Worm (Caenorhabditis elegans): Measurements from ENCODE around the gene K07H8.12.
A peak's percentile ranks its signal among the peaks of the same experiment; 100 is the strongest.

The K07H8.12 gene

DNA sequence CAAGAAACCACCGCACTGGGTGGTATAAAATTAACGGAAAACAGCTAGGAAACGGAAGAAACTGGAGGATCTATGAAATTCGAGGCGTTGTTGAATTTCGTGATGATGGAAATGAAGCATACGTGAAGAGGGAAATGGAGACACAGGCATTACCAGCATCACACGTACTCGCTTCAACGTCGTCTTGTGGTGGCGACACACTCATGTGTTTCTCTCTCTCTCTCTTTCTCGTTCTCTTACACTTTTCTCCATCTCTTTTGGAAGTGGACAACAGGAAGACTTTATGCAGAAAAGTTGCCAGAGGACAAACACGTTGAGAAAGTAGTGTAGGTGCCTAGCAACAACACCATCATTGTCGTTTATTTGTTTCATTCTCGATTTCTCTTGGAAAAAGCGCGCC, 44.1 kb downstream of the K07H8.12 start:
- TF ChIP-seq cebp-1 (GFP tag; IDR thresholded peaks at IDR 0.05) (no peak), cebp-1 (tag; optimal IDR thresholded peaks at IDR 0.05) (peak; percentile 27), lir-1 (GFP tag; conservative IDR thresholded peaks at IDR 0.05) (no peak), hlh-26 (GFP tag; conservative IDR thresholded peaks at IDR 0.05) (no peak), F10E7.11 (tag; optimal IDR thresholded peaks at IDR 0.05) (no peak), F52B5.7 (tag; optimal IDR thresholded peaks at IDR 0.05) (no peak), efl-1 (GFP tag; optimal IDR thresholded peaks at IDR 0.05) (no peak), nhr-80 (tag; optimal IDR thresholded peaks at IDR 0.05) (peak; percentile 6), aptf-2 (GFP tag; conservative IDR thresholded peaks at IDR 0.05) (no peak), hmg-1.2 (GFP tag; IDR thresholded peaks at IDR 0.05) (peak; percentile 17; the same call in 1 of the 2 replicates), ceh-91 (GFP tag; IDR thresholded peaks at IDR 0.05) (no peak), chd-7 (tag; optimal IDR thresholded peaks at IDR 0.05) (no peak), somi-1 (GFP tag; optimal IDR thresholded peaks at IDR 0.05) (no peak), ekl-4 (GFP tag; IDR thresholded peaks at IDR 0.05) (no peak)

DNA sequence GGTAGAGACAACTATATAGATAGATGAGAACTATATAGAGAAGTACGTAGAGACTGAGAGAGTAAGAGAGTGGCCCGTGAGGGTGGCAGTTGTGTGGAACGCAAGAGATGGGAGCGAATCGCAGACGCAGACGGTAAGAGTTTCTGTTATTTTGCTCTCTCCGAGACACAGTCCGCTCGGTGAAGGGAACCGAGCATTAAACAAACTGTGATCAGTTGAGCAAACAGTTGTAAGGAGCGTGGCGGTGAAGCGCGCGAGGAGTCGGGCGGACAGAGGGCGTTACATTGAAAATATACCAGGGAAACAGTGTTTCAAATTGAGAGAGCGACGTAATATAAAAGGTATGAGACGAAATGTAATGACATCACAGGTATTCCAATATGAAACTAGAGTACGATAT, 47.0 kb downstream of the K07H8.12 start:
- no peak for TF ChIP-seq zim-3 (tag; optimal IDR thresholded peaks at IDR 0.05)
- no peak for TF ChIP-seq attf-3 (GFP tag; conservative IDR thresholded peaks at IDR 0.05)
- no peak for TF ChIP-seq Y56A3A.18 (GFP tag; IDR thresholded peaks at IDR 0.05)
- TF ChIP-seq F37B4.10 (GFP tag; IDR thresholded peaks at IDR 0.05): 0 out of 2 replicates have a peak, but pooled peaks have one; percentile 43
- no peak for TF ChIP-seq T07F8.4 (tag; optimal IDR thresholded peaks at IDR 0.05)
- TF ChIP-seq ztf-26 (tag; optimal IDR thresholded peaks at IDR 0.05): no peak
- no peak for TF ChIP-seq F49E8.2 (tag; optimal IDR thresholded peaks at IDR 0.05; ENCODE audit: insufficient read depth)
- TF ChIP-seq unc-130 (GFP tag; optimal IDR thresholded peaks at IDR 0.05): no peak
- TF ChIP-seq somi-1 (GFP tag; optimal IDR thresholded peaks at IDR 0.05): no peak
- TF ChIP-seq Y95B8A.8 (GFP tag; IDR thresholded peaks at IDR 0.05): no peak
- no peak for TF ChIP-seq K12H6.12 (tag; optimal IDR thresholded peaks at IDR 0.05)
- no peak for TF ChIP-seq nhr-120 (GFP tag; IDR thresholded peaks at IDR 0.05)
- no peak for TF ChIP-seq C06A6.2 (GFP tag; conservative IDR thresholded peaks at IDR 0.05)
- no peak for TF ChIP-seq hlh-12 (tag; optimal IDR thresholded peaks at IDR 0.05)
- TF ChIP-seq let-526 (GFP tag; IDR thresholded peaks at IDR 0.05): no peak
- peak; percentile 66 for TF ChIP-seq B0336.3 (GFP tag; IDR thresholded peaks at IDR 0.05)
- no peak for TF ChIP-seq cebp-2 (GFP tag; IDR thresholded peaks at IDR 0.05)
- TF ChIP-seq ZK185.1 (tag; optimal IDR thresholded peaks at IDR 0.05; ENCODE audit: poor library complexity, severe bottlenecking): no peak
- no peak for TF ChIP-seq B0019.2 (GFP tag; conservative IDR thresholded peaks at IDR 0.05)
- TF ChIP-seq snpc-1.3 (tag; optimal IDR thresholded peaks at IDR 0.05; ENCODE audit: insufficient read depth): no peak
- TF ChIP-seq bed-2 (GFP tag; IDR thresholded peaks at IDR 0.05): no peak
- peak; percentile 82 for TF ChIP-seq zfh-2 (GFP tag; conservative IDR thresholded peaks at IDR 0.05)
- TF ChIP-seq ceh-100 (GFP tag; IDR thresholded peaks at IDR 0.05): no peak
- no peak for TF ChIP-seq snpc-1.1 (tag; optimal IDR thresholded peaks at IDR 0.05; ENCODE audit: insufficient read depth)
- no peak for TF ChIP-seq gei-17 (GFP tag; optimal IDR thresholded peaks at IDR 0.05)
- TF ChIP-seq lir-1 (GFP tag; conservative IDR thresholded peaks at IDR 0.05): no peak
- no peak for TF ChIP-seq attf-6 (GFP tag; IDR thresholded peaks at IDR 0.05)
- TF ChIP-seq rcor-1 (GFP tag; IDR thresholded peaks at IDR 0.05): no peak
- TF ChIP-seq tbp1 (GFP tag; optimal IDR thresholded peaks at IDR 0.05): peak; percentile 9
- TF ChIP-seq ceh-79 (tag; optimal IDR thresholded peaks at IDR 0.05): no peak
- no peak for TF ChIP-seq K11D2.4 (GFP tag; IDR thresholded peaks at IDR 0.05)
- no peak for TF ChIP-seq ceh-91 (GFP tag; IDR thresholded peaks at IDR 0.05)
- no peak for TF ChIP-seq lin-26 (GFP tag; IDR thresholded peaks at IDR 0.05)
- TF ChIP-seq him-1 (tag; optimal IDR thresholded peaks at IDR 0.05): no peak
- peak; percentile 33 for TF ChIP-seq repo-1 (tag; optimal IDR thresholded peaks at IDR 0.05)
- peak; percentile 83 for TF ChIP-seq atf-7 (tag; optimal IDR thresholded peaks at IDR 0.05)
- no peak for TF ChIP-seq ccch-3 (GFP tag; optimal IDR thresholded peaks at IDR 0.05)
